Fruit fly (Drosophila melanogaster) whole organism, adult: ENCODE measurements around the gene Polr2J.

ENCODE experiments used
- CG12768 ChIP-seq: fragments of 200-800 bp; sonication (Bioruptor generic); optimal IDR thresholded peaks from 2 replicates; lab custom pipeline; 2017; ENCODE audit warnings: missing biosample characterization, missing genetic modification characterization, mild to moderate bottlenecking, moderate library complexity, missing genetic modification reagents
- CG14711 ChIP-seq: fragments of 200-800 bp; sonication (Bioruptor generic); optimal IDR thresholded peaks from 2 replicates; lab custom pipeline; 2018; ENCODE audit warnings: missing biosample characterization, mild to moderate bottlenecking, missing genetic modification characterization, moderate library complexity
- CG1620 ChIP-seq: fragments of 200-800 bp; sonication (Bioruptor generic); optimal IDR thresholded peaks from 2 replicates; lab custom pipeline; 2016; ENCODE audit warnings: missing biosample characterization, missing genetic modification characterization
- CG33017 ChIP-seq: fragments of 200-800 bp; sonication (Bioruptor generic); optimal IDR thresholded peaks from 2 replicates; lab custom pipeline; 2018; ENCODE audit warnings: missing biosample characterization, mild to moderate bottlenecking, missing genetic modification characterization, moderate library complexity
- CG5204 ChIP-seq: fragments of 200-800 bp; sonication (Bioruptor generic); optimal IDR thresholded peaks from 2 replicates; lab custom pipeline; 2016; ENCODE audit warnings: missing biosample characterization, missing genetic modification characterization
- CG7045 ChIP-seq: fragments of 200-800 bp; sonication (Bioruptor generic); optimal IDR thresholded peaks from 2 replicates; lab custom pipeline; 2017; ENCODE audit warnings: missing biosample characterization, mild to moderate bottlenecking, missing genetic modification characterization
- CG7101 ChIP-seq: fragments of 200-800 bp; sonication (Bioruptor generic); optimal IDR thresholded peaks from 2 replicates; lab custom pipeline; 2018; ENCODE audit warnings: missing biosample characterization, mild to moderate bottlenecking, missing genetic modification characterization, moderate library complexity
- Crg-1 ChIP-seq: fragments of 200-800 bp; sonication (Bioruptor generic); optimal IDR thresholded peaks from 2 replicates; lab custom pipeline; 2016; ENCODE audit warnings: missing biosample characterization, missing genetic modification characterization
- Mnt ChIP-seq: fragments of 200-800 bp; sonication (Bioruptor generic); optimal IDR thresholded peaks from 2 replicates; lab custom pipeline; 2016; ENCODE audit warnings: missing biosample characterization, mild to moderate bottlenecking, missing genetic modification characterization
- cnc ChIP-seq, 2 experiments: fragments of >200 bp; optimal IDR thresholded peaks; 2 replicates each; lab custom pipeline; 2017
- kay ChIP-seq: fragments of 200-800 bp; sonication (Bioruptor generic); peaks from one replicate; lab custom pipeline; 2016; ENCODE audit warnings: missing biosample characterization, missing genetic modification characterization, borderline replicate concordance
- ovo ChIP-seq: fragments of 200-800 bp; sonication (Bioruptor generic); optimal IDR thresholded peaks from 2 replicates; lab custom pipeline; 2016; ENCODE audit warnings: missing biosample characterization, missing genetic modification characterization
- toe ChIP-seq: fragments of 200-800 bp; sonication (Bioruptor generic); optimal IDR thresholded peaks from 2 replicates; lab custom pipeline; 2016; ENCODE audit warnings: missing biosample characterization, missing genetic modification characterization

- TF ChIP-seq CG33017 (tag; lab: Kevin White, UChicago), result no peak
- no peak for TF ChIP-seq ovo (GFP tag; lab: Kevin White, UChicago)
- TF ChIP-seq CG12768 (GFP tag; lab: Kevin White, UChicago), result no peak
- TF ChIP-seq Mnt (GFP tag; lab: Kevin White, UChicago), result no peak
- TF ChIP-seq CG5204 (GFP tag; lab: Kevin White, UChicago), result no peak
- TF ChIP-seq Crg-1 (GFP tag; lab: Kevin White, UChicago), result no peak
- TF ChIP-seq cnc (optimal IDR thresholded peaks at IDR 0.05; lab: Kevin White, UChicago), result no peak
- no peak for TF ChIP-seq CG7101
- TF ChIP-seq CG7045 (GFP tag; lab: Kevin White, UChicago), result no peak
- TF ChIP-seq toe, result no peak
- no peak for TF ChIP-seq CG1620 (GFP tag; lab: Kevin White, UChicago)
- TF ChIP-seq kay (GFP tag; lab: Kevin White, UChicago), result peak; percentile 3
- no peak for TF ChIP-seq CG14711 (tag; lab: Kevin White, UChicago)
These were observed 15.2 kb upstream of the Polr2J start for dm6 chr2L:17425412-17425811.
